Fruit fly (Drosophila melanogaster) whole organism: Measurements from ENCODE around the gene CG1986.

Source experiments
- Dll ChIP-seq: fragments of >200 bp; optimal IDR thresholded peaks from 2 replicates; lab custom pipeline; 2017
- EcR ChIP-seq, 2 experiments: fragments of >200 bp; optimal IDR thresholded peaks; 2 replicates each; lab custom pipeline; 2017; ENCODE audit warnings: missing biosample characterization in 2 of 2, missing genetic modification characterization in 2 of 2, missing genetic modification reagents in 2 of 2
- pan ChIP-seq: fragments of >200 bp; optimal IDR thresholded peaks from 2 replicates; lab custom pipeline; 2017
- psq ChIP-seq: fragments of >200 bp; optimal IDR thresholded peaks from 2 replicates; lab custom pipeline; 2017
- usp ChIP-seq: fragments of >200 bp; optimal IDR thresholded peaks from 2 replicates; lab custom pipeline; 2017; ENCODE audit warnings: missing biosample characterization, missing genetic modification characterization, mixed read lengths

dm6 chrX:9879570-9879969 lies 31.4 kb downstream of the CG1986 start, which contains the start of gene CG9686:
- TF ChIP-seq EcR (GFP tag; optimal IDR thresholded peaks at IDR 0.05; lab: Kevin White, UChicago), result no peak
- no peak for TF ChIP-seq psq
- no peak for TF ChIP-seq pan (lab: Kevin White, UChicago)
- no peak for TF ChIP-seq Dll
- no peak for TF ChIP-seq usp (GFP tag; lab: Kevin White, UChicago)
